Worm (Caenorhabditis elegans) whole organism, midembryonic: ENCODE data around the gene B0310.2.
A peak's percentile ranks its signal among the peaks of the same experiment; 100 is the strongest.

ENCODE experiments used
- T22C8.4 ChIP-seq: fragments of 200-800 bp; sonication (Bioruptor generic); IDR thresholded peaks from 2 replicates; pipeline ENCODE4 v1.3.6; 2022; ENCODE audit warnings: missing genetic modification characterization, missing compliant biosample characterization
- cog-1 ChIP-seq: sonication (generic microtip); optimal IDR thresholded peaks from 2 replicates; lab custom pipeline; 2016; ENCODE audit warnings: missing genetic modification characterization, missing compliant biosample characterization
- flt-1 ChIP-seq: fragments of 200-800 bp; sonication (Bioruptor generic); IDR thresholded peaks from 2 replicates; pipeline ENCODE4 v1.3.6; 2022; ENCODE audit warnings: missing genetic modification characterization, missing compliant biosample characterization
- klf-2 ChIP-seq: fragments of 200-800 bp; sonication (Bioruptor generic); conservative IDR thresholded peaks from 2 replicates; pipeline ENCODE4 v1.3.6; 2022; ENCODE audit warnings: missing genetic modification reagents, missing genetic modification characterization, missing compliant biosample characterization
- med-1 ChIP-seq: sonication (generic microtip); optimal IDR thresholded peaks from 2 replicates; lab custom pipeline; 2017; ENCODE audit warnings: missing genetic modification characterization, mild to moderate bottlenecking, missing compliant biosample characterization, antibody characterized with exemption, missing genetic modification reagents; ENCODE audit not compliant: insufficient read depth
- ref-1 ChIP-seq: fragments of 200-800 bp; sonication (Bioruptor generic); conservative IDR thresholded peaks from 2 replicates; pipeline ENCODE4 v1.3.6; 2022; ENCODE audit warnings: missing genetic modification reagents, missing genetic modification characterization, missing compliant biosample characterization
- tab-1 ChIP-seq: fragments of 200-800 bp; sonication (Bioruptor generic); IDR thresholded peaks from 2 replicates; pipeline ENCODE4 v1.3.6; 2022; ENCODE audit warnings: missing genetic modification characterization, missing compliant biosample characterization
- ztf-23 ChIP-seq: fragments of 200-800 bp; sonication (Bioruptor generic); IDR thresholded peaks from 2 replicates; pipeline ENCODE4 v1.3.6; 2022; ENCODE audit warnings: missing genetic modification reagents, missing genetic modification characterization, missing compliant biosample characterization
- ztf-29 ChIP-seq: fragments of 200-800 bp; sonication (Bioruptor generic); IDR thresholded peaks from 2 replicates; pipeline ENCODE4 v1.3.6; 2022; ENCODE audit warnings: missing genetic modification reagents, missing genetic modification characterization, missing compliant biosample characterization

Gene B0310.2

DNA sequence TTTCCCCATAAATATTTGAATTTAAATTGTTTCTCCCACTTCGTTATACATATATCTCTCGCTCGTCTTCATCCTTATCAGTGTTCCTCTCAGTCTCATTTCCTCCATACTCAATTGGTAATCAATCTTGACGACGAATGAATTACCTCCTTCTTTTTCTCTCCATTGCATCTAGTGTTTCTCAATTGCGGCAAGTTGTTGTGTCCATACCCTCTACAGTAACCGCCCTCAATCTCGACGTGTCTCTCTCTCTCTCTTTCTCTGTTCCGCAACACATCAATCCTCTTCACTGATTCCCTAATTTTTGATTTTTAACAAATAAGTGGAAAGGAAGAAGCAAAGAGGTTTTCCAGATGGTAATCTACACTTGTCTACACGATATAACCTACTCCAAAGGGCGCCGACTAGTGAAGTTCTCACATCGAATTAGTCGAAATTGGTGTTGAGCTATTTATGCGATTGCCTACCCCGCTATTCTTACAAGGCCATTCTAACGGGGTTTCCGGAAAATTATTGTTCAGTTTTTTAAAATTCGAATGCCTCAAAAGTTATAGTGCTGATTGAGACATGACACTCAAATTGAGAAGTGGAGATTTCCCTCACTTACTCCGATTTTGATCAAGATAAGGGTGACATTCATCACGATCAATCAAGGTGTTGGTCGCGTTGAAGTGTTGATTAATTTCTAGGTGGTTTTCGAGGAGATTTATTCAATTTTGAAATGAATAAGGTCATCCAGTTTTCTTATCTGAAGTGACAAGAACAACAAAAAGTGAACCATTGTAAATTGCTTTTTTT, 2.5 kb downstream of the B0310.2 start:
- TF ChIP-seq klf-2 (GFP tag; lab: Robert Waterston, UW) = no peak
- TF ChIP-seq ztf-29 (GFP tag; lab: Robert Waterston, UW) = no peak
- no peak for TF ChIP-seq med-1 (GFP tag; lab: Kevin White, UChicago)
- no peak for TF ChIP-seq ztf-23 (GFP tag; lab: Robert Waterston, UW)
- no peak for TF ChIP-seq tab-1 (GFP tag; lab: Robert Waterston, UW)
- TF ChIP-seq T22C8.4 (GFP tag; lab: Robert Waterston, UW) = no peak
- TF ChIP-seq ref-1 (GFP tag; lab: Robert Waterston, UW) = no peak
- TF ChIP-seq cog-1 (tag; lab: Kevin White, UChicago) = no peak
- no peak for TF ChIP-seq flt-1 (GFP tag; lab: Robert Waterston, UW)

DNA sequence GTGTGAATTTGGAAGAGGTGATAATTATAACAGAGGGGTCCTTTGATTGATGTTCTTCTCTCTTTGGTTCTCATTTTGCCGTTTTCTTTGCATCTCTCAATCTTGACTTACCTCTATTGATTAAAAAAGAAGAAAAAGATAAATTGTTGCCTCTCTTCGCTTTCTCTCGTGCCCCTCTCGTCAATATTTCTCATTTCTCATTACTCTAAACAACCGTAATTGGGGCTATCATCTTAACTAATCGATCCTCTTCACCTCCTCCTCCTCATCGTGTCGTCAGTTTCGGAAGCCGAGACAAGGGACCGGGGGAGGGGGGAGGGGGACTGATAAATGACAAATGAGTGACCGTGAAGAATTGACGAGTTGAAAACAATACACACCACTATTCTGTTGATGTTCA, 8.1 kb downstream of the B0310.2 start:
- TF ChIP-seq klf-2 (GFP tag; lab: Robert Waterston, UW) (no peak), ztf-29 (GFP tag; lab: Robert Waterston, UW) (no peak), med-1 (GFP tag; lab: Kevin White, UChicago) (no peak), cog-1 (tag; lab: Kevin White, UChicago) (no peak), tab-1 (GFP tag; lab: Robert Waterston, UW) (no peak), flt-1 (GFP tag; lab: Robert Waterston, UW) (no peak), ztf-23 (GFP tag; lab: Robert Waterston, UW) (no peak), ref-1 (GFP tag; lab: Robert Waterston, UW) (no peak), T22C8.4 (GFP tag; lab: Robert Waterston, UW) (no peak)

DNA sequence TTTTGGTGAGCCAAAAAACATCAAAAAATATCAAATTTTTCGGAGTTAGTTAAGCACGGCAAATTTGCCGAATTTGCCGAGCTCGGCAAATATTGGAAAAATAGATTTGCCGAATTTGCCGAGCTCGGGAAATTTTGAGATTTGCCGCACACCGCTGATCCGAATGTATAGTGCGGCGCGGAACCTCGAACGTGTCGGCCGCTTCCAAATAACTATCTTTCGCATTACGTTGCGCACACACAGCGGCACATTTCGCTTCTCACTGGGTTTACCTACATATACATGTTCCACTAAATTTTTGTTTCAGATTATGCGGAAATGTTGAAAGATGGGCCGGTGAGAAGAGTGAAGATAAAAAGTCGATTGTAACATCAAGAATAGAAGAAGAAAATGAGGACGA, 10.0 kb downstream of the B0310.2 start:
- TF ChIP-seq flt-1 (GFP tag; lab: Robert Waterston, UW) (no peak), T22C8.4 (GFP tag; lab: Robert Waterston, UW) (no peak), ref-1 (GFP tag; lab: Robert Waterston, UW) (no peak), ztf-23 (GFP tag; lab: Robert Waterston, UW) (no peak), klf-2 (GFP tag; lab: Robert Waterston, UW) (no peak), cog-1 (tag; lab: Kevin White, UChicago) (no peak), tab-1 (GFP tag; lab: Robert Waterston, UW) (no peak), med-1 (GFP tag; lab: Kevin White, UChicago) (no peak), ztf-29 (GFP tag; lab: Robert Waterston, UW) (no peak)

DNA sequence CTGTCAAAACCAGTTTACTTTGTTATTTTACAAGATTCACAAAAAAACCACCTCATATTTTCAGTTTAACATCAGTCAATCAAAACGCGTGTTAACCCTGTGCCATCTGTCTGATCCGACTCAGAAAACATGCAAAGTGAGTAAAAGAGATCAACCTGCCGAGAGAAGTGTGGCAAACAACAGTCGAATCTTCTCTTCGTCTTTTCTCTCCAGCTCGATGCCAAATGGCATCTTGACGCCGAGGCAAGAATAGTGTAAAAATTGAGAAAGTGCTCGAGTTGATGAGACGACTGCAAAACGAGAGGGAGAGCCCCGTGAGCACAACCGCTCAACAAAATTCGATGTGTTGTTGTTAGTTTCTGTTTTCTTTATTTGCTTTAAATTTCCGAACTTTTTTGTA, 13.8 kb downstream of the B0310.2 start, which contains the start of gene B0310.1:
TSS of gene B0310.1 (plus strand) at position 310 of the 400 bp plus-strand sequence.
- TF ChIP-seq klf-2 (GFP tag; lab: Robert Waterston, UW) = no peak
- no peak for TF ChIP-seq ztf-23 (GFP tag; lab: Robert Waterston, UW)
- no peak for TF ChIP-seq cog-1 (tag; lab: Kevin White, UChicago)
- no peak for TF ChIP-seq tab-1 (GFP tag; lab: Robert Waterston, UW)

- TF ChIP-seq tab-1 (GFP tag; lab: Robert Waterston, UW) (peak; percentile 94), cog-1 (tag; lab: Kevin White, UChicago) (peak; percentile 89), T22C8.4 (GFP tag; lab: Robert Waterston, UW) (peak; percentile 91), flt-1 (GFP tag; lab: Robert Waterston, UW) (peak; percentile 97), ztf-23 (GFP tag; lab: Robert Waterston, UW) (peak; percentile 96), klf-2 (GFP tag; lab: Robert Waterston, UW) (peak; percentile 96), ztf-29 (GFP tag; lab: Robert Waterston, UW) (peak; percentile 96), ref-1 (GFP tag; lab: Robert Waterston, UW) (peak; percentile 93), med-1 (GFP tag; lab: Kevin White, UChicago) (peak; percentile 73)
Measured at ce11 chrX:489635-490105, 17.1 kb downstream of the B0310.2 start, which contains the start of gene egl-17. Gene egl-17 (plus strand): TSS chrX:489685.

DNA sequence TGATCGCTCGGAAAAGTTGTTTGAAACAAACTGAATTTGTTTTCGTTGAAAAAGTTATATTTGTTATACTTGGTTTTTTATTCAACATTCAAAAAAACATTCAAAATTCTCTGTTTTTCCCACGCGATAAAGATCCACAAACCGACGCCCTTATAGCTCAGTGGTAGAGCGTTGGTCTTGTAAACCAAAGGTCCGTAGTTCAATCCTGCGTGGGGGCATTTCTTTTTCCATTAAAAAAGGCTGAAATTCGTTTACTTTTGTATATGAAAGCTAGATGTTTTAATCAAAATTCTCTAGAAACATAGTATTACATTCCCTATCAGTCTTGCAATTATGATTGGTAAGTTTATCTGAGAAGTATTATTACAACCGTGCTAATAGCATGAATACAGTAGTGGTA, 19.1 kb downstream of the B0310.2 start:
- TF ChIP-seq med-1 (GFP tag; lab: Kevin White, UChicago) = no peak
- no peak for TF ChIP-seq ref-1 (GFP tag; lab: Robert Waterston, UW)
- TF ChIP-seq tab-1 (GFP tag; lab: Robert Waterston, UW) = no peak
- TF ChIP-seq ztf-29 (GFP tag; lab: Robert Waterston, UW) = no peak
- no peak for TF ChIP-seq flt-1 (GFP tag; lab: Robert Waterston, UW)
- TF ChIP-seq cog-1 (tag; lab: Kevin White, UChicago) = no peak
- TF ChIP-seq ztf-23 (GFP tag; lab: Robert Waterston, UW) = no peak
- TF ChIP-seq T22C8.4 (GFP tag; lab: Robert Waterston, UW) = no peak
- no peak for TF ChIP-seq klf-2 (GFP tag; lab: Robert Waterston, UW)

ce11 chrX:481150-481549, 25.6 kb downstream of the B0310.2 start, which contains the start of gene che-2:
Gene che-2 (plus strand): TSS chrX:481450.
- TF ChIP-seq T22C8.4 (GFP tag; lab: Robert Waterston, UW) (no peak), ztf-23 (GFP tag; lab: Robert Waterston, UW) (no peak), ztf-29 (GFP tag; lab: Robert Waterston, UW) (no peak), ref-1 (GFP tag; lab: Robert Waterston, UW) (no peak), flt-1 (GFP tag; lab: Robert Waterston, UW) (no peak), klf-2 (GFP tag; lab: Robert Waterston, UW) (no peak), tab-1 (GFP tag; lab: Robert Waterston, UW) (no peak), cog-1 (tag; lab: Kevin White, UChicago) (no peak), med-1 (GFP tag; lab: Kevin White, UChicago) (no peak)

- no peak for TF ChIP-seq ztf-23 (GFP tag; lab: Robert Waterston, UW)
- no peak for TF ChIP-seq cog-1 (tag; lab: Kevin White, UChicago)
- TF ChIP-seq tab-1 (GFP tag; lab: Robert Waterston, UW) = no peak
- no peak for TF ChIP-seq klf-2 (GFP tag; lab: Robert Waterston, UW)
- TF ChIP-seq ztf-29 (GFP tag; lab: Robert Waterston, UW) = no peak
- TF ChIP-seq flt-1 (GFP tag; lab: Robert Waterston, UW) = no peak
- TF ChIP-seq ref-1 (GFP tag; lab: Robert Waterston, UW) = no peak
- no peak for TF ChIP-seq med-1 (GFP tag; lab: Kevin White, UChicago)
- no peak for TF ChIP-seq T22C8.4 (GFP tag; lab: Robert Waterston, UW)
Measured at ce11 chrX:476261-476660, 30.5 kb downstream of the B0310.2 start, which contains the start of gene F38G1.3. Gene F38G1.3 (plus strand): TSS chrX:476561.
